Worm (Caenorhabditis elegans): ENCODE measurements around the gene cyc-2.1.

DNA sequence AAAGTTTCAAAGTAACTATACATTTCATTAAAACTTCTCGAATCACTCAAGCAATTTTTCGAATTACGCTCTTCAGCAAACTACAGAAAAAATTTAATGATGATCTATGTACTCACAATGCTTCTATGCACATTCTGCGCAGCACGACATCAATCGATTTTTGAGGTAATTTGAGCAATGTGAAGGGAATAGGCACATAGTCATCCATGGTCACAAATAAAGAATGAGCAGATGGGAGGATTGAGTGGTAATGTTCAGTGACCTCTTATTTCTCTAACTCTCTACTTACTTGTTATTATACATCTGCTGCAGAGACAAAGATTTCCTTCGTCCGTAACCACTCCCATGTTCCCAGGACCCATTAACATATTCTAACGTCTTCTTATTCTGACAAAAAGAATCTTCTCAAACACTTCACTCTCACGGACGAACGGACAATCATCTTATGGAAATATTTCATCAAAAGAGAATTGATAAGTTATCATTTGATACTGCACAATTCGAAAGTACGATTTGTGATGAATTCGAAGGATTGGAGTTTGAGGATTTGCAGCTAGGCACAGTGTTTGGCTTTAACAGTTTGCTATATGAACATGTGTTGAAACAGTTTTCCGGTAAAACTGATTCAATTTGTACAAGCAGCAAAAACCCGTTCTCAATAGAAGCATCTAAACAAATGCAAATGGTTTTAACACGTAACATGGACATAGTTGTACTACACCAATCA, 7.3 kb upstream of the cyc-2.1 start, which contains the start of the genes fbxb-77 and Y17G9B.11:
- no peak for TF ChIP-seq pha-4 (GFP tag; IDR thresholded peaks at IDR 0.05)
- no peak for TF ChIP-seq pha-4 (tag; optimal IDR thresholded peaks at IDR 0.05)
- no peak for TF ChIP-seq unc-39 (tag; optimal IDR thresholded peaks at IDR 0.05)
- TF ChIP-seq aly-2 (tag; optimal IDR thresholded peaks at IDR 0.05), result no peak
- no peak for TF ChIP-seq lsy-2 (tag; optimal IDR thresholded peaks at IDR 0.05)
- no peak for TF ChIP-seq ZK546.5 (tag; optimal IDR thresholded peaks at IDR 0.05)

All from whole organism, L4 larva.